Worm (Caenorhabditis elegans) whole organism, L1 larva: ENCODE results near the gene K12H6.12.

Experiments
- egl-27 ChIP-seq, 2 experiments: fragments of 150-350 bp in 1 of 2; sonication (generic microtip); optimal IDR thresholded peaks; 3 replicates each; lab custom pipeline; 2017 to 2018; ENCODE audit warnings: missing biosample characterization in 2 of 2, missing genetic modification characterization in 2 of 2, missing genetic modification reagents in 2 of 2
- pqm-1 ChIP-seq: sonication (generic microtip); optimal IDR thresholded peaks from 3 replicates; lab custom pipeline; 2017; ENCODE audit warnings: missing biosample characterization, missing genetic modification characterization
- skn-1 ChIP-seq: fragments of 150-350 bp; optimal IDR thresholded peaks from 2 replicates; lab custom pipeline; 2014; ENCODE audit warnings: missing biosample characterization, missing genetic modification characterization
- unc-130 ChIP-seq: fragments of 150-350 bp; optimal IDR thresholded peaks from 2 replicates; lab custom pipeline; 2017; ENCODE audit warnings: missing biosample characterization, missing genetic modification characterization, inconsistent platforms

DNA sequence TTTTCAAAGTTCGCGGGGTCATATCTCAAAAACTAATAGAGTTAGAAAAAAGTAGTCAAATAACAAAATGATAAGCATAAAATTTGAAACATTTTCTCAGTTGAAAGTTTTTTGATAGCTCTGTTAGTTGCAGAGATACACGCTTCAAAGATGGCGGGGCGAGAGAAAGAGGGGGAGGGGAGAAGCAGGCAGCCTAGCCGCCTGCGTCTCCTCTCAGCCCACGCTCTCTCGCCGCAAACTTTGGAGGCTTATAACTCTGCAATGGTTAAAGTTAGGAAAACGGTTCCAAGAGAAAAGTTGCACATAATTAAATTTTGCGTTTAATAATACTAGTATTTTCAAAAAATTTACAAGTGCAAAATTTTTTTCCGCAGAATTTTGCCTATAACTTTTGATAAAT is 6.2 kb upstream of the K12H6.12 start:
- TF ChIP-seq egl-27 (tag; optimal IDR thresholded peaks at IDR 0.05; lab: Kevin White, UChicago) (no peak), unc-130 (tag; lab: Kevin White, UChicago) (no peak), pqm-1 (no peak), skn-1 (tag; lab: Kevin White, UChicago) (no peak)
